Worm (Caenorhabditis elegans): ENCODE results near the gene utp-20.

utp-20 gene

ce11 chrII:6523940-6524339, 12.2 kb upstream of the utp-20 start:
- TF ChIP-seq ZK546.5 (tag; optimal IDR thresholded peaks at IDR 0.05) (no peak), aha-1 (tag) (peak; percentile 91), nhr-28 (tag; optimal IDR thresholded peaks at IDR 0.05) (no peak), daf-8 (GFP tag; IDR thresholded peaks at IDR 0.05) (no peak), Y48G9A.11 (GFP tag; IDR thresholded peaks at IDR 0.05) (no peak), zfp-3 (GFP tag; conservative IDR thresholded peaks at IDR 0.05) (0 out of 2 replicates have a peak, but pooled peaks have one; percentile 7), mdt-29 (GFP tag; IDR thresholded peaks at IDR 0.05) (no peak)

ce11 chrII:6524501-6524977, 11.6 kb upstream of the utp-20 start, which contains the start of gene C56E6.2:
C56E6.2 (plus strand) TSS chrII:6524927.
- TF ChIP-seq Y105C5A.15 (GFP tag; IDR thresholded peaks at IDR 0.05): no peak
- TF ChIP-seq lsy-2 (tag; optimal IDR thresholded peaks at IDR 0.05): no peak
- no peak for TF ChIP-seq daf-8 (GFP tag; IDR thresholded peaks at IDR 0.05)
- TF ChIP-seq daf-16 (GFP tag; optimal IDR thresholded peaks at IDR 0.05): no peak
- peak; percentile 72 for TF ChIP-seq daf-16 (tag; optimal IDR thresholded peaks at IDR 0.05)
- TF ChIP-seq hlh-11 (tag; optimal IDR thresholded peaks at IDR 0.05): peak; percentile 67
- TF ChIP-seq R02D3.7 (tag; optimal IDR thresholded peaks at IDR 0.05): no peak
- no peak for TF ChIP-seq ceh-44 (GFP tag; IDR thresholded peaks at IDR 0.05)
- TF ChIP-seq set-16 (GFP tag; IDR thresholded peaks at IDR 0.05): no peak
- TF ChIP-seq ceh-20 (GFP tag; IDR thresholded peaks at IDR 0.05): no peak
- TF ChIP-seq dmd-6 (GFP tag; IDR thresholded peaks at IDR 0.05): 0 out of 2 replicates have a peak, but pooled peaks have one; percentile 32
- no peak for TF ChIP-seq lin-13 (GFP tag; optimal IDR thresholded peaks at IDR 0.05)
- no peak for TF ChIP-seq hif-1 (tag; optimal IDR thresholded peaks at IDR 0.05)
- TF ChIP-seq gei-8 (GFP tag; optimal IDR thresholded peaks at IDR 0.05): no peak
- no peak for TF ChIP-seq hlh-30 (tag; optimal IDR thresholded peaks at IDR 0.05; ENCODE audit: insufficient read depth)
- TF ChIP-seq cey-2 (tag; optimal IDR thresholded peaks at IDR 0.05; ENCODE audit: borderline replicate concordance, insufficient read depth): no peak
- TF ChIP-seq ceh-82 (tag; optimal IDR thresholded peaks at IDR 0.05): no peak
- TF ChIP-seq lir-3 (tag; optimal IDR thresholded peaks at IDR 0.05): no peak
- TF ChIP-seq dve-1 (tag; optimal IDR thresholded peaks at IDR 0.05; ENCODE audit: insufficient read depth): peak; percentile 21
- no peak for TF ChIP-seq dpl-1 (GFP tag; optimal IDR thresholded peaks at IDR 0.05)
- no peak for TF ChIP-seq nhr-25 (tag; optimal IDR thresholded peaks at IDR 0.05; ENCODE audit: borderline replicate concordance, insufficient read depth)
- TF ChIP-seq nhr-28 (tag; optimal IDR thresholded peaks at IDR 0.05): no peak
- TF ChIP-seq Y5F2A.4 (GFP tag; optimal IDR thresholded peaks at IDR 0.05): no peak

DNA sequence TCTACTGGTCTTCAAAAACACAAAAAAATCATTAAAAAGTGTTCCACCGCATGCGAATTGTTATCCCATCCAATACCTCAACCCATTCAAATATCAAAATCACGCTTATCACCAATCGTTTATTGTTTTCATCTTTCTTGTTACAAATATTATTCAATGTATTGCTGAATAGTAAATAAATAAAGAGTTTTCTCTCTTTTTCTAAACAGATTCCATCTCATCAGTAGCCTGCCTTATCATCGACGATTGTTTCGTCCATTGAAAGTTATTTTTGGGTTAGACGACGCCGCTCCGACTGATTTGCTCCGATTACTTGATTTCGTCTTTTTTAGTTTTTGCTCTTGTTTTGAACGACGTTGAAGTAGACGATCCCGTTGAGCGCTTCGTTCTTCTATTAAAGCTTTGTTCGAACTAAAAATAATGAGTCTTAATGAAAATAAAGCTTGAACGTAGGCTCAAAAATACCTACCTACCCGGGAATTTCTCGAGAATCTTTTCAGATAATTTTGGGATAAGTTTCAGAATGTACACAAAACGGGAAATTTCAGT, 10.0 kb upstream of the utp-20 start:
- no peak for TF ChIP-seq madf-9 (GFP tag; conservative IDR thresholded peaks at IDR 0.05)
- TF ChIP-seq mxl-3 (GFP tag; optimal IDR thresholded peaks at IDR 0.05): no peak
- TF ChIP-seq mxl-2 (GFP tag; conservative IDR thresholded peaks at IDR 0.05): no peak
- no peak for TF ChIP-seq ztf-7 (tag; optimal IDR thresholded peaks at IDR 0.05)
- peak; percentile 34; the same call in 1 of the 2 replicates for TF ChIP-seq lin-38 (GFP tag; IDR thresholded peaks at IDR 0.05)
- TF ChIP-seq unc-62 (GFP tag; optimal IDR thresholded peaks at IDR 0.05 in 1 of 2): peak in 1 of 2 experiments; percentile 10
- TF ChIP-seq unc-62 (tag; optimal IDR thresholded peaks at IDR 0.05): no peak
- TF ChIP-seq tra-1 (GFP tag; IDR thresholded peaks at IDR 0.05): no peak
- TF ChIP-seq daf-16 (GFP tag; optimal IDR thresholded peaks at IDR 0.05): no peak
- TF ChIP-seq daf-16 (tag; optimal IDR thresholded peaks at IDR 0.05): peak; percentile 91
- TF ChIP-seq nhr-102 (tag; optimal IDR thresholded peaks at IDR 0.05): peak; percentile 52
- TF ChIP-seq dve-1 (tag; optimal IDR thresholded peaks at IDR 0.05; ENCODE audit: insufficient read depth): peak; percentile 7
